Worm (Caenorhabditis elegans) whole organism, late embryonic: Measurements from ENCODE around the gene T04C12.33.

Experiments used
- ceh-6 ChIP-seq: fragments of 200-800 bp; sonication (Bioruptor generic); optimal IDR thresholded peaks from 2 replicates; lab custom pipeline; 2018; ENCODE audit warnings: mild to moderate bottlenecking, missing genetic modification characterization, missing compliant biosample characterization
- pros-1 ChIP-seq: fragments of 150-350 bp; optimal IDR thresholded peaks from 2 replicates; lab custom pipeline; 2014; ENCODE audit warnings: missing biosample characterization, missing genetic modification reagents, missing genetic modification characterization
- ref-2 ChIP-seq: sonication (generic microtip); optimal IDR thresholded peaks from 2 replicates; lab custom pipeline; 2016; ENCODE audit warnings: missing genetic modification characterization, missing compliant biosample characterization
- ttx-3 ChIP-seq: sonication (generic microtip); optimal IDR thresholded peaks from 2 replicates; lab custom pipeline; 2016; ENCODE audit warnings: missing genetic modification reagents, missing genetic modification characterization, missing compliant biosample characterization

- TF ChIP-seq ttx-3 (tag; lab: Kevin White, UChicago) (no peak), ref-2 (tag; lab: Kevin White, UChicago) (no peak), pros-1 (no peak), ceh-6 (no peak)
Measured at ce11 chrV:11078104-11078724, 26.2 kb downstream of the T04C12.33 start, which contains the start of gene act-2.
